Worm (Caenorhabditis elegans) whole organism, midembryonic: Measurements from ENCODE around the gene spdl-1.

Experiments
- T22C8.4 ChIP-seq: fragments of 200-800 bp; sonication (Bioruptor generic); IDR thresholded peaks from 2 replicates; pipeline ENCODE4 v1.3.6; 2022; ENCODE audit warnings: missing genetic modification characterization, missing compliant biosample characterization
- cog-1 ChIP-seq: sonication (generic microtip); optimal IDR thresholded peaks from 2 replicates; lab custom pipeline; 2016; ENCODE audit warnings: missing genetic modification characterization, missing compliant biosample characterization
- flt-1 ChIP-seq: fragments of 200-800 bp; sonication (Bioruptor generic); IDR thresholded peaks from 2 replicates; pipeline ENCODE4 v1.3.6; 2022; ENCODE audit warnings: missing genetic modification characterization, missing compliant biosample characterization
- klf-2 ChIP-seq: fragments of 200-800 bp; sonication (Bioruptor generic); conservative IDR thresholded peaks from 2 replicates; pipeline ENCODE4 v1.3.6; 2022; ENCODE audit warnings: missing genetic modification reagents, missing genetic modification characterization, missing compliant biosample characterization
- med-1 ChIP-seq: sonication (generic microtip); optimal IDR thresholded peaks from 2 replicates; lab custom pipeline; 2017; ENCODE audit warnings: missing genetic modification characterization, mild to moderate bottlenecking, missing compliant biosample characterization, antibody characterized with exemption, missing genetic modification reagents; ENCODE audit not compliant: insufficient read depth
- ref-1 ChIP-seq: fragments of 200-800 bp; sonication (Bioruptor generic); conservative IDR thresholded peaks from 2 replicates; pipeline ENCODE4 v1.3.6; 2022; ENCODE audit warnings: missing genetic modification reagents, missing genetic modification characterization, missing compliant biosample characterization
- tab-1 ChIP-seq: fragments of 200-800 bp; sonication (Bioruptor generic); IDR thresholded peaks from 2 replicates; pipeline ENCODE4 v1.3.6; 2022; ENCODE audit warnings: missing genetic modification characterization, missing compliant biosample characterization
- ztf-23 ChIP-seq: fragments of 200-800 bp; sonication (Bioruptor generic); IDR thresholded peaks from 2 replicates; pipeline ENCODE4 v1.3.6; 2022; ENCODE audit warnings: missing genetic modification reagents, missing genetic modification characterization, missing compliant biosample characterization
- ztf-29 ChIP-seq: fragments of 200-800 bp; sonication (Bioruptor generic); IDR thresholded peaks from 2 replicates; pipeline ENCODE4 v1.3.6; 2022; ENCODE audit warnings: missing genetic modification reagents, missing genetic modification characterization, missing compliant biosample characterization

Gene spdl-1

DNA sequence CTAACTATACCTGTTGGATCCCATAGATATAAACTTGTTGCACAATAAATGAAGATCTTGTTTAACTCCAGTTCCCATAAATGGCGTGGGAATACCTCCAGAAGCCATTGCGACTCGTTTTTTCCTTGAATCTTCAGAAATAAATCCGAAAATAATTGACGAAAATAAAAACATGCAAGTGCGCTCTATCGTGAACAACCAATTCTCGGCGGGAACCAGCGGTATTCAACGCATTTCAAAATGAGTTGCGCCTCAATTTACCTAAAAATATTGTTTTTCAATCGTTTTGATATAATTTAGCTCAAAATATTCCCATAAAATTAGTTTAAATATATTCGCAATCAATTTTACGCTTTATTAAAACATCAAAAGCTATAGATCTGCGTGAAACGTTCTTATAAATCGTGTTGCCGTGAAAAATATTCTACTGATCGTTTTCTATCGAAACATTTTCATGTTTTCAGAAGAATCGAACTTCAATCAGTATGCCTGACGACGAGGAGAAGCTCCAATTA lies at the start of gene spdl-1, which contains the start of gene snpc-1.1:
TSS of gene spdl-1 (plus strand) at position 465 of the 515 bp plus-strand sequence.
TSS of gene snpc-1.1 (minus strand) at position 200 of the 515 bp plus-strand sequence.
- TF ChIP-seq ztf-29 (GFP tag; lab: Robert Waterston, UW) (no peak), flt-1 (GFP tag; lab: Robert Waterston, UW) (no peak), tab-1 (GFP tag; lab: Robert Waterston, UW) (no peak), T22C8.4 (no peak), klf-2 (GFP tag; lab: Robert Waterston, UW) (no peak), cog-1 (tag; lab: Kevin White, UChicago) (no peak)

DNA sequence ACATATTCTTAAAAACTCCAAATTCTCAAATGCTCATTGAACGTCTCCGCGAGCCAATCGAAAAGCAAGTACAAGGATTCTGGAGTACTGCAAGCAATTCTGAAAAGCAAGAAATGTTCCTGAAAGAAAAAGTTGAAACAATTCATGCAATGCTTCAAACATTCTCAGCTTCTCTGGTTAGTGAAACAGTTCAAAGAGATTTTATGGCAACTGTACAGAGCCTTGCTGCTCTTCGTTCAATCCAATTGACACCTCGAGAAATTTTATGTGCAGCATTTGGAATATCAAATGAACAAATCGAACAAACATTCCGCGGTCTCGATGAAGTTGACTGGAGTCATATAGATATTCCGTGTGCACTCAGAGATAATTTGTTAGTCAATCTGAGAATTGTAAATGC lies 44.6 kb upstream of the spdl-1 start:
- no peak for TF ChIP-seq ref-1 (GFP tag; lab: Robert Waterston, UW)
- no peak for TF ChIP-seq flt-1 (GFP tag; lab: Robert Waterston, UW)
- no peak for TF ChIP-seq tab-1 (GFP tag; lab: Robert Waterston, UW)
- TF ChIP-seq T22C8.4, result no peak
- no peak for TF ChIP-seq klf-2 (GFP tag; lab: Robert Waterston, UW)

DNA sequence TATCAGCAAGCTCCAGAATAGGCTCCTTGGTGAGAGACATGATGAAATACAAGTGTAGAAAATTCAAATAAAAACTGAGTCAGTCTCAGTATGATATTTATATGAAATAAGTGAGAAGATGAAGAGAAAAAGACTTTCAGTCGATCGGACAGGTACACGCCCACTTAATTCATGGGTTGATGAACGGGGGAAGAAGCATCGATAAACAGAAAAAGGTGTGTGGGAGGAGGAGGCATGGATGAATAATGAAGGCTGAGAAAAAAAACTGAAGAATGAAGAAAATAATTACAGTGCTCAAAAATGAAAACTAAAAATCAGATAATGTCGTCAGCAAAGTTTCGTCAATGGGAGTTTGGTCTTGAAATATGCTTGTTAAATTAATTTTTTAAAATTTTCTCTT lies 27.9 kb upstream of the spdl-1 start, which contains the start of gene trx-1:
TSS of gene trx-1 (minus strand) at position 101 of the 400 bp plus-strand sequence.
- TF ChIP-seq tab-1 (GFP tag; lab: Robert Waterston, UW) (no peak), med-1 (GFP tag; lab: Kevin White, UChicago) (no peak), ztf-23 (GFP tag; lab: Robert Waterston, UW) (no peak), klf-2 (GFP tag; lab: Robert Waterston, UW) (no peak), cog-1 (tag; lab: Kevin White, UChicago) (no peak), flt-1 (GFP tag; lab: Robert Waterston, UW) (no peak), ztf-29 (GFP tag; lab: Robert Waterston, UW) (no peak), ref-1 (GFP tag; lab: Robert Waterston, UW) (no peak), T22C8.4 (no peak)

DNA sequence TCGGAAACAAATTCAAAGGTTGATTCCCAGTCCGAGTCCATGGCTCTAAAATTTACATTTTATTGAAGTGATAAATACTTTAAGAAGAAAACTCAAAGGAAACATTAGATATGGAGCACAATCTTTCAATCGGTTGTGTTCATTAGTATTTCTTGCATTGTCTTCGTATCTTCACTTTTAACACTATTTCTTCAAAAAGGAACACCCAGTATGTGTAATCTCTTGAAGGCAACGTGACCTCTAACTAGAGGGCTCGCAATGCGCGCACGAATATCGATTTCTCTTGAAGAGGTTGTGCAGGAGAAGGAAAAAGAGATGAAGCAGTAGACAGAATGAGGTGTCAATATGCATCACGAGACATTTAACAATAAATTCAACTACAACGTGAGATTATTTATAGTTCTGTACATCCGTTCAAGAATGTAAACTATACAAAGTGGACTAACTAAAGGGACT lies 26.2 kb upstream of the spdl-1 start, which contains the start of the genes B0228.6 and B0228.1:
TSS of gene B0228.6 (minus strand) at position 51 of the 456 bp plus-strand sequence.
TSS of gene B0228.1 (plus strand) at position 228 of the 456 bp plus-strand sequence.
- TF ChIP-seq T22C8.4 (peak; percentile 78), ztf-29 (GFP tag; lab: Robert Waterston, UW) (no peak), klf-2 (GFP tag; lab: Robert Waterston, UW) (no peak), flt-1 (GFP tag; lab: Robert Waterston, UW) (no peak), ztf-23 (GFP tag; lab: Robert Waterston, UW) (no peak), cog-1 (tag; lab: Kevin White, UChicago) (no peak), med-1 (GFP tag; lab: Kevin White, UChicago) (no peak), tab-1 (GFP tag; lab: Robert Waterston, UW) (no peak), ref-1 (GFP tag; lab: Robert Waterston, UW) (no peak)

DNA sequence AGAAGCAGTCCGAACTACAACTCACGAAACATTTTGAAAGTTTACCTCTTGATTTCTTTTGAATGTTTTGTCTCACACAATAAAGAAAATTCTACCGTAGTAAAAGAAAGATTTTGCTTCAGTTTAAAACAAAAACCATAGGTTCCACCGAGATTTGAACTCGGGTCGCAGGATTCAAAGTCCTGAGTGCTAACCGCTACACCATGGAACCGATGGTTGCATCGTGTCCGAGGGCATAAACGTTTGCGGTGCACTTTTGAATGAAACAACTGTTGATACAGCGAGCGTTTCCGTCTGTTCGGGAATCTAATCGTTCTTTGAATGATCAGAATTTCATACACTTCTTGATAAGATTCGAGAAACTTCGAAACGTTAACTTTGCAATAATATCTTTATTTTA lies 24.6 kb upstream of the spdl-1 start:
- TF ChIP-seq flt-1 (GFP tag; lab: Robert Waterston, UW) (peak; percentile 80), ztf-23 (GFP tag; lab: Robert Waterston, UW) (0 out of 2 replicates have a peak, but pooled peaks have one; percentile 64), T22C8.4 (peak; percentile 27; the same call in 1 of the 2 replicates), klf-2 (GFP tag; lab: Robert Waterston, UW) (no peak), ref-1 (GFP tag; lab: Robert Waterston, UW) (peak; percentile 47; the same call in 1 of the 2 replicates)

DNA sequence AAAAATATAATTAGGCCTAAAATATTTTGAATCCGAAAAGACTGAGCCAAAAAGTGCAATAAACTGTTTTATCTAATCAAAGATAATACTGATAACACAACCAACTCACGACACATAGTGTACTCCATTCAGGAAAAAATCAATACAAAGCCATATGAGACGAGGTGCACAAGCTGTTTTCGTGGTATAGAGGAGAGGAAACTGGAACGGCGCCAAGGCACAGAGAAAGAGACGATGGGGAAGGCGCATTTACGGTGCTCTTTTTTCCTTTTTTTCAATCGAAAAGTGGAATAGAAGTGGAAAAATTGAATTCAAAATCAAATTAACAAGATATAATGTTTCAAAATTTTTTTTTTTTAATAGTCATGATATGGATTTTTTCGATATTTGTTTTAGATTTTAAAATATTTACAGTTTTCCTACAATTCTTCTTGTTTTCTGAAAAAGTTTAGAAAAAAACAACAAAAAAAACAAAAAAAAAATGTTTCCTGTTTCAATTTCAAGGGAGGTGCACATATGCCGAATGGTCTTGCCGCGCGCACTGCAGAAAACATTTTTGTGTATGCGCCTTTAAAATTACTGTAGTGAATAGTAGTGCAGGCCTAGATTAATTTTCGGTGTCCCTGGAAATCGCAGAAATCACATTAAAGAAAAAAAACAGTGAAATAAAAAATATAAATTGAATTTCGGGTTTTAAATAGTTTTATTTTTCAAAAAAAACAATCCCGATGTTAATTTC lies 22.8 kb upstream of the spdl-1 start, which contains the start of gene B0228.7:
TSS of gene B0228.7 (minus strand) at position 627 of the 739 bp plus-strand sequence.
- TF ChIP-seq tab-1 (GFP tag; lab: Robert Waterston, UW) (no peak), klf-2 (GFP tag; lab: Robert Waterston, UW) (no peak), med-1 (GFP tag; lab: Kevin White, UChicago) (no peak), ref-1 (GFP tag; lab: Robert Waterston, UW) (no peak), cog-1 (tag; lab: Kevin White, UChicago) (no peak), ztf-29 (GFP tag; lab: Robert Waterston, UW) (no peak)

DNA sequence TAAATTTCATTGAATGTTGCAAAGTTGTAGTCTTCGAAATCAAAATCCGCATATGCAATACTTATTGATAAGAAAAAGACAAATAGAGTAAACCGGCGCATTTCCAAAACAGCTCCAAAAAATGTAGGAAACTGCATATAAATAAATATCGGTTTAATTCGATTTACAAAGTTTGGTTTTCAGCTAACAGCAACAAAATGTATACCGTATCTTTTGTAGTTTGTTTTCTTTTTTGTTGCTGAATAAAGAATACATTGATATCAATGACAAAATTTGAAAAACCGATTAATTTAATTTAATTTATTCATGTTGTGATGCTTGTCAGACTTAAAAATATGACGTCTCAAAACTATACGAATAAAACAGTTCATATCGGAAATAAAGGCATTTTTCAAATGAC lies 19.9 kb upstream of the spdl-1 start, which contains the start of gene B0228.8:
TSS of gene B0228.8 (minus strand) at position 101 of the 400 bp plus-strand sequence.
- no peak for TF ChIP-seq klf-2 (GFP tag; lab: Robert Waterston, UW)
- no peak for TF ChIP-seq cog-1 (tag; lab: Kevin White, UChicago)
- TF ChIP-seq T22C8.4, result no peak

DNA sequence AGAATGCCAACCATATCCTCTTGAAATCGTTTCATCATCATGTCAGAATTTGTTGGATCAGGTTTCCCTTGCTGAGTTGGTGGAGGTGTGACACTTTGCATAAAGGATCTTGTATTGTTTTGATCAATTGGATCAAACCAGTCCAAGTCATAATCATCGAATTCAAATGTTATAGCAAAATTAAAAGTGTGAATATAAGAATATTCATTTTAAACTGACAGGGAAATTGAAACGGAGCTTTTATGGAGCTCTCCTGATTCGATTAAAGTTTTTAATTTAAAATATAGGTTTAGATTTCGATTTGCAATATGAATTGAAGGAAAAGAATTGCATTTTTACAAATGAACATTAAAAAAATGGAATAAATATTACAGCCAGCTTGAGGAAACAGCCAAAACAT lies 17.8 kb upstream of the spdl-1 start, which contains the start of gene B0228.9:
TSS of gene B0228.9 (minus strand) at position 101 of the 400 bp plus-strand sequence.
- no peak for TF ChIP-seq ztf-23 (GFP tag; lab: Robert Waterston, UW)
- no peak for TF ChIP-seq klf-2 (GFP tag; lab: Robert Waterston, UW)
- no peak for TF ChIP-seq cog-1 (tag; lab: Kevin White, UChicago)
- TF ChIP-seq flt-1 (GFP tag; lab: Robert Waterston, UW), result no peak
- no peak for TF ChIP-seq T22C8.4
- TF ChIP-seq ztf-29 (GFP tag; lab: Robert Waterston, UW), result no peak
- no peak for TF ChIP-seq ref-1 (GFP tag; lab: Robert Waterston, UW)
- TF ChIP-seq tab-1 (GFP tag; lab: Robert Waterston, UW), result no peak
- TF ChIP-seq med-1 (GFP tag; lab: Kevin White, UChicago), result no peak

DNA sequence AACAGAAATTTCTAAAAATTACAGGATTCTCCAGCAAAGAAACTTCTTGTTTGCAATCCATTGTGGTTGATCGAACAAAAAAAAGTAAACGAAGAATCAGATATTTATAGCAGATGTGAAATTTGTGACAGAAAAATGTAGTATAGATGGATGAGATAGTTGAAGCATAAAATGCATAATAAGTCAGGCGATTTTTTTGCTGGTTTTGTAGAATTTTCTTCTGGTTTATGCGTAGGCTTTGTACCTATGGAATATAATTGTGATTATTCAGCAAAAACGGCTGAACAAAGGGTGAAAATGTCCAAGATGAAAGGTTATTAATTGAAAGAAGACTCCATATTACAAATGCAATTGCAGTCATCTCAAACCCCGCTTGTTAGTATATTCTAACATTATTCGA lies 15.9 kb upstream of the spdl-1 start, which contains the start of gene srh-39:
TSS of gene srh-39 (minus strand) at position 101 of the 400 bp plus-strand sequence.
- no peak for TF ChIP-seq T22C8.4
- no peak for TF ChIP-seq tab-1 (GFP tag; lab: Robert Waterston, UW)
- no peak for TF ChIP-seq ref-1 (GFP tag; lab: Robert Waterston, UW)
- no peak for TF ChIP-seq flt-1 (GFP tag; lab: Robert Waterston, UW)
- TF ChIP-seq ztf-29 (GFP tag; lab: Robert Waterston, UW), result no peak
- TF ChIP-seq med-1 (GFP tag; lab: Kevin White, UChicago), result no peak
- no peak for TF ChIP-seq cog-1 (tag; lab: Kevin White, UChicago)
- no peak for TF ChIP-seq ztf-23 (GFP tag; lab: Robert Waterston, UW)
- TF ChIP-seq klf-2 (GFP tag; lab: Robert Waterston, UW), result no peak
